Fruit fly (Drosophila melanogaster) whole organism, embryonic: Measurements from ENCODE around the gene axo.

Source experiments
- Abd-B ChIP-seq: fragments of 200-800 bp; sonication (Bioruptor generic); optimal IDR thresholded peaks from 2 replicates; lab custom pipeline; 2018; ENCODE audit warnings: missing biosample characterization, mild to moderate bottlenecking, missing genetic modification characterization, moderate library complexity
- Atf3 ChIP-seq: fragments of 200-800 bp; sonication (Bioruptor generic); optimal IDR thresholded peaks from 3 replicates; lab custom pipeline; 2016; ENCODE audit warnings: missing biosample characterization, missing genetic modification characterization
- Blimp-1 ChIP-seq: fragments of 200-800 bp; sonication (Bioruptor generic); optimal IDR thresholded peaks from 3 replicates; lab custom pipeline; 2018; ENCODE audit warnings: missing biosample characterization, missing genetic modification characterization, mild to moderate bottlenecking, moderate library complexity, missing genetic modification reagents
- CG11093 ChIP-seq: fragments of 200-800 bp; sonication (Bioruptor generic); IDR thresholded peaks from 3 replicates; pipeline ENCODE4 v1.3.6; 2022; ENCODE audit warnings: missing biosample characterization, missing genetic modification characterization
- CG11560 ChIP-seq: fragments of 200-800 bp; sonication (Bioruptor generic); IDR thresholded peaks from 3 replicates; pipeline ENCODE4 v1.3.6; 2022; ENCODE audit warnings: missing biosample characterization, missing genetic modification characterization
- CG11696 ChIP-seq: fragments of 200-800 bp; sonication (Bioruptor generic); IDR thresholded peaks from 2 replicates; pipeline ENCODE4 v1.3.6; 2022; ENCODE audit warnings: missing biosample characterization, missing genetic modification characterization
- CG11723 ChIP-seq: fragments of 200-800 bp; sonication (Bioruptor generic); optimal IDR thresholded peaks from 2 replicates; lab custom pipeline; 2017; ENCODE audit warnings: missing biosample characterization, mild to moderate bottlenecking, missing genetic modification characterization
- CG12659 ChIP-seq: fragments of 200-800 bp; sonication (Bioruptor generic); optimal IDR thresholded peaks from 3 replicates; lab custom pipeline; 2017; ENCODE audit warnings: mild to moderate bottlenecking, missing biosample characterization, missing genetic modification reagents, missing genetic modification characterization
- CG14050 ChIP-seq: fragments of 200-800 bp; sonication (Bioruptor generic); IDR thresholded peaks from 3 replicates; pipeline ENCODE4 v1.3.6; 2022; ENCODE audit warnings: missing biosample characterization, missing genetic modification characterization
- CG1603 ChIP-seq: fragments of 200-800 bp; sonication (Bioruptor generic); optimal IDR thresholded peaks from 2 replicates; lab custom pipeline; 2019; ENCODE audit warnings: missing biosample characterization, mild to moderate bottlenecking, missing genetic modification characterization, moderate library complexity
- CG17361 ChIP-seq: fragments of 200-800 bp; sonication (Bioruptor generic); IDR thresholded peaks from 3 replicates; pipeline ENCODE4 v1.3.6; 2022; ENCODE audit warnings: missing biosample characterization, missing genetic modification characterization
- CG18764 ChIP-seq: fragments of 200-800 bp; sonication (Bioruptor generic); optimal IDR thresholded peaks from 3 replicates; lab custom pipeline; 2016; ENCODE audit warnings: missing biosample characterization, missing genetic modification characterization
- CG2129 ChIP-seq: fragments of 200-800 bp; sonication (Bioruptor generic); IDR thresholded peaks from 2 replicates; pipeline ENCODE4 v1.3.6; 2022; ENCODE audit warnings: missing biosample characterization, missing genetic modification characterization; ENCODE audit not compliant: partially characterized antibody
- CG31224 ChIP-seq: fragments of 200-800 bp; sonication (Bioruptor generic); IDR thresholded peaks from 2 replicates; pipeline ENCODE4 v1.3.6; 2022; ENCODE audit warnings: missing biosample characterization, missing genetic modification characterization
- CG31441 ChIP-seq: fragments of 200-800 bp; sonication (Bioruptor generic); IDR thresholded peaks from 2 replicates; pipeline ENCODE4 v1.3.6; 2022; ENCODE audit warnings: missing biosample characterization, missing genetic modification characterization
- CG3838 ChIP-seq: fragments of 200-800 bp; sonication (Bioruptor generic); optimal IDR thresholded peaks from 3 replicates; lab custom pipeline; 2016; ENCODE audit warnings: missing biosample characterization, missing genetic modification characterization
- CG7928 ChIP-seq: fragments of 200-800 bp; sonication (Bioruptor generic); optimal IDR thresholded peaks from 2 replicates; lab custom pipeline; 2017; ENCODE audit warnings: missing biosample characterization, mild to moderate bottlenecking, missing genetic modification characterization
- CG8765 ChIP-seq: fragments of 200-800 bp; sonication (Bioruptor generic); IDR thresholded peaks from 2 replicates; pipeline ENCODE4 v1.3.6; 2022; ENCODE audit warnings: missing biosample characterization, missing genetic modification characterization
- CrebB ChIP-seq: fragments of 200-800 bp; sonication (Bioruptor generic); optimal IDR thresholded peaks from 3 replicates; lab custom pipeline; 2018; ENCODE audit warnings: missing biosample characterization, mild to moderate bottlenecking, missing genetic modification characterization
- Dip3 ChIP-seq: fragments of 200-800 bp; sonication (Bioruptor generic); optimal IDR thresholded peaks from 3 replicates; lab custom pipeline; 2016; ENCODE audit warnings: missing biosample characterization, missing genetic modification characterization
- Fer1 ChIP-seq: fragments of 200-800 bp; sonication (Bioruptor generic); optimal IDR thresholded peaks from 2 replicates; lab custom pipeline; 2017; ENCODE audit warnings: missing biosample characterization, mild to moderate bottlenecking, missing genetic modification characterization
- Fer2 ChIP-seq: fragments of 200-800 bp; sonication (Bioruptor generic); optimal IDR thresholded peaks from 2 replicates; lab custom pipeline; 2018; ENCODE audit warnings: missing biosample characterization, mild to moderate bottlenecking, missing genetic modification characterization, moderate library complexity
- Hr78 ChIP-seq, 2 experiments: fragments of 200-800 bp in 1 of 2; fragments of >200 bp in 1 of 2; sonication (Bioruptor generic) in 1 of 2; optimal IDR thresholded peaks; 2 replicates each; lab custom pipeline; 2017 to 2019; ENCODE audit warnings: missing biosample characterization in 2 of 2, missing genetic modification characterization in 2 of 2, mild to moderate bottlenecking in 1 of 2, moderate library complexity in 1 of 2
- MESR4 ChIP-seq: fragments of 200-800 bp; sonication (Bioruptor generic); optimal IDR thresholded peaks from 2 replicates; lab custom pipeline; 2018; ENCODE audit warnings: missing biosample characterization, mild to moderate bottlenecking, missing genetic modification characterization, moderate library complexity
- MTF-1 ChIP-seq: fragments of 200-800 bp; sonication (Bioruptor generic); optimal IDR thresholded peaks from 2 replicates; lab custom pipeline; 2018; ENCODE audit warnings: missing biosample characterization, mild to moderate bottlenecking, missing genetic modification characterization, borderline replicate concordance
- NC2α ChIP-seq: fragments of 200-800 bp; sonication (Bioruptor generic); optimal IDR thresholded peaks from 2 replicates; lab custom pipeline; 2016; ENCODE audit warnings: missing biosample characterization, missing genetic modification characterization
- Nf-YC ChIP-seq: fragments of 200-800 bp; optimal IDR thresholded peaks from 3 replicates; lab custom pipeline; 2019; ENCODE audit warnings: missing biosample characterization, mild to moderate bottlenecking, missing genetic modification characterization, moderate library complexity
- NfI ChIP-seq: fragments of 200-800 bp; sonication (Bioruptor generic); optimal IDR thresholded peaks from 3 replicates; lab custom pipeline; 2018; ENCODE audit warnings: missing biosample characterization, mild to moderate bottlenecking, missing genetic modification characterization, moderate library complexity
- Optix ChIP-seq: fragments of 200-800 bp; sonication (Bioruptor generic); IDR thresholded peaks from 3 replicates; pipeline ENCODE4 v1.3.6; 2022; ENCODE audit warnings: missing biosample characterization, missing genetic modification characterization
- Sry-β ChIP-seq: fragments of 200-800 bp; sonication (Bioruptor generic); optimal IDR thresholded peaks from 2 replicates; lab custom pipeline; 2018; ENCODE audit warnings: missing biosample characterization, mild to moderate bottlenecking, missing genetic modification characterization, moderate library complexity
- ap ChIP-seq: fragments of 200-800 bp; sonication (Bioruptor generic); IDR thresholded peaks from 2 replicates; pipeline ENCODE4 v1.3.6; 2022; ENCODE audit warnings: missing biosample characterization, missing genetic modification characterization
- bigmax ChIP-seq: fragments of 200-800 bp; sonication (Bioruptor generic); optimal IDR thresholded peaks from 2 replicates; lab custom pipeline; 2018; ENCODE audit warnings: missing biosample characterization, mild to moderate bottlenecking, missing genetic modification characterization
- btn ChIP-seq: fragments of 200-800 bp; sonication (Bioruptor generic); optimal IDR thresholded peaks from 2 replicates; lab custom pipeline; 2016; ENCODE audit warnings: missing biosample characterization, missing genetic modification characterization
- cato ChIP-seq: fragments of 200-800 bp; sonication (Bioruptor generic); optimal IDR thresholded peaks from 2 replicates; lab custom pipeline; 2016; ENCODE audit warnings: missing biosample characterization, missing genetic modification characterization, borderline replicate concordance
- cwo ChIP-seq: fragments of 200-800 bp; sonication (Bioruptor generic); optimal IDR thresholded peaks from 3 replicates; lab custom pipeline; 2017; ENCODE audit warnings: missing biosample characterization, missing genetic modification characterization, mild to moderate bottlenecking, moderate library complexity, missing genetic modification reagents
- dmrt99B ChIP-seq: fragments of 200-800 bp; sonication (Bioruptor generic); optimal IDR thresholded peaks from 2 replicates; lab custom pipeline; 2018; ENCODE audit warnings: missing biosample characterization, mild to moderate bottlenecking, missing genetic modification characterization, moderate library complexity
- ewg ChIP-seq: fragments of 200-800 bp; sonication (Bioruptor generic); optimal IDR thresholded peaks from 3 replicates; lab custom pipeline; 2017; ENCODE audit warnings: mild to moderate bottlenecking, missing biosample characterization, missing genetic modification reagents, missing genetic modification characterization
- fd102C ChIP-seq: fragments of 200-800 bp; sonication (Bioruptor generic); optimal IDR thresholded peaks from 2 replicates; lab custom pipeline; 2018; ENCODE audit warnings: missing biosample characterization, mild to moderate bottlenecking, missing genetic modification characterization, moderate library complexity
- fd96Cb ChIP-seq: fragments of 200-800 bp; sonication (Bioruptor generic); optimal IDR thresholded peaks from 2 replicates; lab custom pipeline; 2018; ENCODE audit warnings: missing biosample characterization, mild to moderate bottlenecking, missing genetic modification characterization, moderate library complexity
- insv ChIP-seq, 2 experiments: fragments of 200-800 bp; sonication (Bioruptor generic); optimal IDR thresholded peaks; 3 replicates each; lab custom pipeline; 2016 to 2018; ENCODE audit warnings: missing biosample characterization in 2 of 2, missing genetic modification characterization in 2 of 2
- jigr1 ChIP-seq: fragments of 200-800 bp; sonication (Bioruptor generic); IDR thresholded peaks from 3 replicates; pipeline ENCODE4 v1.3.6; 2022; ENCODE audit warnings: missing biosample characterization, missing genetic modification characterization
- kah ChIP-seq: fragments of 200-800 bp; sonication (Bioruptor generic); optimal IDR thresholded peaks from 2 replicates; lab custom pipeline; 2018; ENCODE audit warnings: missing biosample characterization, mild to moderate bottlenecking, missing genetic modification characterization
- klu ChIP-seq: fragments of 200-800 bp; sonication (Bioruptor generic); IDR thresholded peaks from 2 replicates; pipeline ENCODE4 v1.3.6; 2022; ENCODE audit warnings: missing biosample characterization, missing genetic modification characterization
- kni ChIP-seq: fragments of 200-800 bp; sonication (Bioruptor generic); optimal IDR thresholded peaks from 3 replicates; lab custom pipeline; 2017; ENCODE audit warnings: mild to moderate bottlenecking, missing biosample characterization, missing genetic modification reagents, missing genetic modification characterization
- pros ChIP-seq: fragments of 200-800 bp; sonication (Bioruptor generic); optimal IDR thresholded peaks from 3 replicates; lab custom pipeline; 2019; ENCODE audit warnings: missing biosample characterization, mild to moderate bottlenecking, missing genetic modification characterization, moderate library complexity
- rib ChIP-seq: fragments of 200-800 bp; sonication (Bioruptor generic); IDR thresholded peaks from 2 replicates; pipeline ENCODE4 v1.3.6; 2022; ENCODE audit warnings: missing biosample characterization, missing genetic modification characterization
- ssp ChIP-seq: fragments of 200-800 bp; sonication (Bioruptor generic); IDR thresholded peaks from 2 replicates; pipeline ENCODE4 v1.3.6; 2022; ENCODE audit warnings: missing biosample characterization, missing genetic modification characterization
- sug ChIP-seq: fragments of 200-800 bp; optimal IDR thresholded peaks from 2 replicates; lab custom pipeline; 2019; ENCODE audit warnings: missing biosample characterization, mild to moderate bottlenecking, missing genetic modification characterization, moderate library complexity
- tgo ChIP-seq: fragments of 200-800 bp; sonication (Bioruptor generic); IDR thresholded peaks from 3 replicates; pipeline ENCODE4 v1.3.6; 2022; ENCODE audit warnings: missing biosample characterization, missing genetic modification characterization
- vvl ChIP-seq: fragments of 200-800 bp; sonication (Bioruptor generic); IDR thresholded peaks from 2 replicates; pipeline ENCODE4 v1.3.6; 2022; ENCODE audit warnings: missing biosample characterization, missing genetic modification characterization

The axo gene

dm6 chr3L:4607653-4608052, 79.5 kb downstream of the axo start (continued):
- TF ChIP-seq sug (tag; lab: Kevin White, UChicago) (no peak), Atf3 (no peak), CG31441 (GFP tag; lab: Robert Waterston, UW) (peak; percentile 44; the same call in 1 of the 2 replicates), insv (GFP tag; optimal IDR thresholded peaks at IDR 0.05; lab: Kevin White, UChicago) (no peak), tgo (peak; percentile 52; the same call in 2 of the 3 replicates), CG12659 (GFP tag; lab: Kevin White, UChicago) (no peak), NfI (GFP tag; lab: Kevin White, UChicago) (no peak), Fer1 (GFP tag; lab: Kevin White, UChicago) (no peak), CG17361 (GFP tag; lab: Robert Waterston, UW) (peak; percentile 45; the same call in 2 of the 3 replicates), Sry-β (GFP tag; lab: Kevin White, UChicago) (no peak), CG11560 (0 out of 3 replicates have a peak, but pooled peaks have one; percentile 24), fd96Cb (tag; lab: Kevin White, UChicago) (peak; percentile 76), kni (GFP tag; lab: Kevin White, UChicago) (no peak), Abd-B (GFP tag; lab: Kevin White, UChicago) (peak; percentile 38), CG8765 (GFP tag; lab: Robert Waterston, UW) (peak; percentile 58; the same call in 1 of the 2 replicates), dmrt99B (tag; lab: Kevin White, UChicago) (peak; percentile 77), ewg (GFP tag; lab: Kevin White, UChicago) (peak; percentile 36), CG7928 (GFP tag; lab: Kevin White, UChicago) (no peak), CG1603 (tag; lab: Kevin White, UChicago) (peak; percentile 41), cato (GFP tag; lab: Kevin White, UChicago) (no peak), pros (GFP tag; lab: Kevin White, UChicago) (no peak), CG3838 (GFP tag; lab: Kevin White, UChicago) (no peak), vvl (GFP tag; lab: Robert Waterston, UW) (peak; percentile 80), CG31224 (GFP tag; lab: Robert Waterston, UW) (peak; percentile 26; the same call in 1 of the 2 replicates), CG11093 (GFP tag; lab: Robert Waterston, UW) (peak; percentile 69; the same call in 2 of the 3 replicates), MESR4 (GFP tag; lab: Kevin White, UChicago) (no peak), bigmax (GFP tag; lab: Kevin White, UChicago) (no peak), CG11696 (0 out of 2 replicates have a peak, but pooled peaks have one; percentile 45), Hr78 (GFP tag; optimal IDR thresholded peaks at IDR 0.05; lab: Kevin White, UChicago) (no peak), Nf-YC (tag; lab: Kevin White, UChicago) (no peak), CG11723 (GFP tag; lab: Kevin White, UChicago) (no peak), jigr1 (0 out of 3 replicates have a peak, but pooled peaks have one; percentile 20), cwo (GFP tag; lab: Kevin White, UChicago) (no peak), CG14050 (no peak), kah (GFP tag; lab: Kevin White, UChicago) (no peak), Blimp-1 (GFP tag; lab: Kevin White, UChicago) (peak; percentile 78), CG2129 (no peak), rib (GFP tag; lab: Robert Waterston, UW) (no peak), NC2α (no peak), Dip3 (GFP tag; lab: Kevin White, UChicago) (no peak), Fer2 (tag; lab: Kevin White, UChicago) (no peak), MTF-1 (no peak), Optix (0 out of 3 replicates have a peak, but pooled peaks have one; percentile 39), klu (GFP tag; lab: Robert Waterston, UW) (peak; percentile 43; the same call in 1 of the 2 replicates), ssp (GFP tag; lab: Robert Waterston, UW) (peak; percentile 66), CG18764 (GFP tag; lab: Kevin White, UChicago) (peak; percentile 25), fd102C (GFP tag; lab: Kevin White, UChicago) (no peak), CrebB (tag; lab: Kevin White, UChicago) (no peak), btn (GFP tag; lab: Kevin White, UChicago) (peak; percentile 7), ap (GFP tag; lab: Robert Waterston, UW) (0 out of 2 replicates have a peak, but pooled peaks have one; percentile 43)
